Fruit fly (Drosophila melanogaster) whole organism, embryonic: Measurements from ENCODE around the gene CHOp24.
A peak's percentile ranks its signal among the peaks of the same experiment; 100 is the strongest.

Experiments
- CG10366 ChIP-seq: fragments of 200-800 bp; sonication (Bioruptor generic); IDR thresholded peaks from 2 replicates; pipeline ENCODE4 v1.3.6; 2022; ENCODE audit warnings: missing biosample characterization, missing genetic modification characterization
- CG11504 ChIP-seq: fragments of 200-800 bp; sonication (Bioruptor generic); optimal IDR thresholded peaks from 3 replicates; lab custom pipeline; 2019; ENCODE audit warnings: missing biosample characterization, mild to moderate bottlenecking, missing genetic modification characterization, moderate library complexity
- CG11695 ChIP-seq: fragments of 200-800 bp; sonication (Bioruptor generic); IDR thresholded peaks from 3 replicates; pipeline ENCODE4 v1.3.6; 2022; ENCODE audit warnings: missing biosample characterization, missing genetic modification characterization
- CG12104 ChIP-seq: fragments of 200-800 bp; sonication (Bioruptor generic); optimal IDR thresholded peaks from 3 replicates; lab custom pipeline; 2016; ENCODE audit warnings: missing biosample characterization, missing genetic modification characterization
- CG1233 ChIP-seq: fragments of 200-800 bp; sonication (Bioruptor generic); optimal IDR thresholded peaks from 4 replicates; lab custom pipeline; 2018; ENCODE audit warnings: missing biosample characterization, mild to moderate bottlenecking, missing genetic modification characterization
- CG12659 ChIP-seq: fragments of 200-800 bp; sonication (Bioruptor generic); optimal IDR thresholded peaks from 3 replicates; lab custom pipeline; 2017; ENCODE audit warnings: mild to moderate bottlenecking, missing biosample characterization, missing genetic modification reagents, missing genetic modification characterization
- CG13296 ChIP-seq: fragments of 200-800 bp; sonication (Bioruptor generic); optimal IDR thresholded peaks from 3 replicates; lab custom pipeline; 2018; ENCODE audit warnings: missing biosample characterization, mild to moderate bottlenecking, missing genetic modification characterization
- CG14014 ChIP-seq: fragments of 200-800 bp; sonication (Bioruptor generic); IDR thresholded peaks from 2 replicates; pipeline ENCODE4 v1.3.6; 2022; ENCODE audit warnings: missing biosample characterization, missing genetic modification characterization
- CG14710 ChIP-seq: fragments of 200-800 bp; sonication (Bioruptor generic); optimal IDR thresholded peaks from 3 replicates; lab custom pipeline; 2019; ENCODE audit warnings: missing biosample characterization, mild to moderate bottlenecking, missing genetic modification characterization, moderate library complexity
- CG14965 ChIP-seq: fragments of 200-800 bp; sonication (Bioruptor generic); optimal IDR thresholded peaks from 2 replicates; lab custom pipeline; 2016; ENCODE audit warnings: missing biosample characterization, missing genetic modification characterization, borderline replicate concordance
- CG1602 ChIP-seq: fragments of 200-800 bp; sonication (Bioruptor generic); optimal IDR thresholded peaks from 3 replicates; lab custom pipeline; 2016; ENCODE audit warnings: missing biosample characterization, missing genetic modification characterization
- CG16863 ChIP-seq: fragments of 200-800 bp; sonication (Bioruptor generic); optimal IDR thresholded peaks from 3 replicates; lab custom pipeline; 2016; ENCODE audit warnings: missing biosample characterization, missing genetic modification characterization
- CG17385 ChIP-seq: fragments of 200-800 bp; sonication (Bioruptor generic); optimal IDR thresholded peaks from 3 replicates; lab custom pipeline; 2018; ENCODE audit warnings: missing biosample characterization, mild to moderate bottlenecking, missing genetic modification characterization
- CG31365 ChIP-seq: fragments of 200-800 bp; sonication (Bioruptor generic); optimal IDR thresholded peaks from 2 replicates; lab custom pipeline; 2018; ENCODE audit warnings: missing biosample characterization, mild to moderate bottlenecking, missing genetic modification characterization
- CG32532 ChIP-seq: fragments of 200-800 bp; sonication (Bioruptor generic); IDR thresholded peaks from 2 replicates; pipeline ENCODE4 v1.3.6; 2022; ENCODE audit warnings: missing biosample characterization, missing genetic modification characterization
- CG4282 ChIP-seq: fragments of 200-800 bp; sonication (Bioruptor generic); optimal IDR thresholded peaks from 2 replicates; lab custom pipeline; 2016; ENCODE audit warnings: missing biosample characterization, missing genetic modification characterization
- CG6683 ChIP-seq: fragments of 200-800 bp; sonication (Bioruptor generic); optimal IDR thresholded peaks from 2 replicates; lab custom pipeline; 2017; ENCODE audit warnings: missing biosample characterization, mild to moderate bottlenecking, missing genetic modification characterization, missing genetic modification reagents
- CG6689 ChIP-seq: fragments of 200-800 bp; sonication (Bioruptor generic); IDR thresholded peaks from 2 replicates; pipeline ENCODE4 v1.3.6; 2022; ENCODE audit warnings: missing biosample characterization, missing genetic modification characterization
- CG8290 ChIP-seq, 3 experiments: fragments of 200-800 bp; sonication (Bioruptor generic); optimal IDR thresholded peaks; 2 replicates each; lab custom pipeline; 2016 to 2019; ENCODE audit warnings: missing biosample characterization in 3 of 3, missing genetic modification characterization in 3 of 3, mild to moderate bottlenecking in 2 of 3, moderate library complexity in 1 of 3
- CG9215 ChIP-seq: fragments of 200-800 bp; sonication (Bioruptor generic); IDR thresholded peaks from 2 replicates; pipeline ENCODE4 v1.3.6; 2022; ENCODE audit warnings: missing biosample characterization, missing genetic modification characterization
- CoRest ChIP-seq: fragments of 200-800 bp; sonication (Bioruptor generic); optimal IDR thresholded peaks from 3 replicates; lab custom pipeline; 2018; ENCODE audit warnings: missing biosample characterization, mild to moderate bottlenecking, missing genetic modification characterization, moderate library complexity
- Dll ChIP-seq: fragments of 200-800 bp; sonication (Bioruptor generic); IDR thresholded peaks from 4 replicates; pipeline ENCODE4 v1.3.6; 2022; ENCODE audit warnings: missing biosample characterization, missing genetic modification characterization; ENCODE audit not compliant: partially characterized antibody
- Fer3 ChIP-seq: fragments of 200-800 bp; sonication (Bioruptor generic); optimal IDR thresholded peaks from 2 replicates; lab custom pipeline; 2018; ENCODE audit warnings: missing biosample characterization, mild to moderate bottlenecking, missing genetic modification characterization, moderate library complexity
- Hand ChIP-seq: fragments of 200-800 bp; sonication (Bioruptor generic); optimal IDR thresholded peaks from 2 replicates; lab custom pipeline; 2017; ENCODE audit warnings: mild to moderate bottlenecking, missing biosample characterization, missing genetic modification reagents, missing genetic modification characterization
- Hsf ChIP-seq: fragments of 200-800 bp; sonication (Bioruptor generic); optimal IDR thresholded peaks from 3 replicates; lab custom pipeline; 2016; ENCODE audit warnings: missing biosample characterization, missing genetic modification characterization
- Lhr ChIP-seq: fragments of 200-800 bp; sonication (Bioruptor generic); optimal IDR thresholded peaks from 3 replicates; lab custom pipeline; 2017; ENCODE audit warnings: mild to moderate bottlenecking, missing biosample characterization, missing genetic modification reagents, missing genetic modification characterization
- Max ChIP-seq: fragments of 200-800 bp; sonication (Bioruptor generic); optimal IDR thresholded peaks from 2 replicates; lab custom pipeline; 2016; ENCODE audit warnings: missing biosample characterization, mild to moderate bottlenecking, missing genetic modification characterization
- NC2α ChIP-seq: fragments of 200-800 bp; sonication (Bioruptor generic); optimal IDR thresholded peaks from 2 replicates; lab custom pipeline; 2016; ENCODE audit warnings: missing biosample characterization, missing genetic modification characterization
- Side ChIP-seq: fragments of 200-800 bp; sonication (Bioruptor generic); optimal IDR thresholded peaks from 2 replicates; lab custom pipeline; 2016; ENCODE audit warnings: missing biosample characterization, missing genetic modification characterization
- Six4 ChIP-seq: fragments of 200-800 bp; sonication (Bioruptor generic); optimal IDR thresholded peaks from 2 replicates; lab custom pipeline; 2016; ENCODE audit warnings: missing biosample characterization, missing genetic modification characterization
- Usf ChIP-seq: fragments of 200-800 bp; sonication (Bioruptor generic); optimal IDR thresholded peaks from 2 replicates; lab custom pipeline; 2017; ENCODE audit warnings: missing genotype, missing biosample characterization, missing genetic modification characterization
- bcd ChIP-seq: fragments of 200-800 bp; sonication (Bioruptor generic); optimal IDR thresholded peaks from 2 replicates; lab custom pipeline; 2017; ENCODE audit warnings: missing biosample characterization, mild to moderate bottlenecking, missing genetic modification characterization
- chm ChIP-seq: fragments of 200-800 bp; sonication (Bioruptor generic); IDR thresholded peaks from 2 replicates; pipeline ENCODE4 v1.3.6; 2022; ENCODE audit warnings: missing biosample characterization, missing genetic modification characterization
- corto ChIP-seq: fragments of 200-800 bp; sonication (Bioruptor generic); optimal IDR thresholded peaks from 2 replicates; lab custom pipeline; 2016; ENCODE audit warnings: missing biosample characterization, mild to moderate bottlenecking, missing genetic modification characterization, moderate library complexity
- da ChIP-seq: fragments of 200-800 bp; sonication (Bioruptor generic); optimal IDR thresholded peaks from 2 replicates; lab custom pipeline; 2016; ENCODE audit warnings: missing biosample characterization, missing genetic modification characterization
- ems ChIP-seq: fragments of 200-800 bp; sonication (Bioruptor generic); optimal IDR thresholded peaks from 3 replicates; lab custom pipeline; 2016; ENCODE audit warnings: missing biosample characterization, missing genetic modification characterization
- fd96Cb ChIP-seq: fragments of 200-800 bp; sonication (Bioruptor generic); optimal IDR thresholded peaks from 2 replicates; lab custom pipeline; 2018; ENCODE audit warnings: missing biosample characterization, mild to moderate bottlenecking, missing genetic modification characterization, moderate library complexity
- lbe ChIP-seq: fragments of 200-800 bp; sonication (Bioruptor generic); optimal IDR thresholded peaks from 2 replicates; lab custom pipeline; 2016; ENCODE audit warnings: missing biosample characterization, mild to moderate bottlenecking, missing genetic modification characterization
- lilli ChIP-seq: fragments of 200-800 bp; sonication (Bioruptor generic); optimal IDR thresholded peaks from 3 replicates; lab custom pipeline; 2016; ENCODE audit warnings: missing biosample characterization, missing genetic modification characterization
- nau ChIP-seq: fragments of 200-800 bp; sonication (Bioruptor generic); optimal IDR thresholded peaks from 3 replicates; lab custom pipeline; 2017; ENCODE audit warnings: missing biosample characterization, mild to moderate bottlenecking, missing genetic modification characterization, missing genetic modification reagents
- nerfin-1 ChIP-seq: fragments of 200-800 bp; sonication (Bioruptor generic); optimal IDR thresholded peaks from 3 replicates; lab custom pipeline; 2019; ENCODE audit warnings: missing biosample characterization, mild to moderate bottlenecking, missing genetic modification characterization, moderate library complexity
- pan ChIP-seq, 4 experiments: fragments of >200 bp in 3 of 4; fragments of 200-800 bp in 1 of 4; sonication (Bioruptor generic) in 1 of 4; optimal IDR thresholded peaks in 3 of 4; IDR thresholded peaks in 1 of 4; 2 replicates each; pipeline versions ENCODE4 v1.3.6 to Lab custom; 2017 to 2022; ENCODE audit warnings: missing biosample characterization in 2 of 4, missing genetic modification characterization in 2 of 4, mixed read lengths in 1 of 4
- pb ChIP-seq: fragments of 200-800 bp; sonication (Bioruptor generic); optimal IDR thresholded peaks from 3 replicates; lab custom pipeline; 2016; ENCODE audit warnings: missing biosample characterization, missing genetic modification characterization
- pfk ChIP-seq: fragments of 200-800 bp; sonication (Bioruptor generic); optimal IDR thresholded peaks from 2 replicates; lab custom pipeline; 2018; ENCODE audit warnings: missing biosample characterization, mild to moderate bottlenecking, missing genetic modification characterization, moderate library complexity
- pho ChIP-seq: fragments of 200-800 bp; sonication (Bioruptor generic); optimal IDR thresholded peaks from 2 replicates; lab custom pipeline; 2016; ENCODE audit warnings: missing biosample characterization, missing genetic modification characterization
- so ChIP-seq: fragments of 200-800 bp; sonication (Bioruptor generic); IDR thresholded peaks from 3 replicates; pipeline ENCODE4 v1.3.6; 2022; ENCODE audit warnings: missing biosample characterization, missing genetic modification characterization
- ttk ChIP-seq: fragments of 200-800 bp; sonication (Bioruptor generic); IDR thresholded peaks from 2 replicates; pipeline ENCODE4 v2.1.2; 2022; ENCODE audit warnings: missing biosample characterization, missing genetic modification characterization
- usp ChIP-seq: fragments of >200 bp; optimal IDR thresholded peaks from 2 replicates; lab custom pipeline; 2017; ENCODE audit warnings: missing biosample characterization, missing genetic modification characterization
- yki ChIP-seq: fragments of >200 bp; optimal IDR thresholded peaks from 3 replicates; lab custom pipeline; 2018
- zen ChIP-seq: fragments of 200-800 bp; sonication (Bioruptor generic); optimal IDR thresholded peaks from 3 replicates; lab custom pipeline; 2018; ENCODE audit warnings: missing biosample characterization, mild to moderate bottlenecking, missing genetic modification characterization, moderate library complexity

CHOp24 gene

DNA sequence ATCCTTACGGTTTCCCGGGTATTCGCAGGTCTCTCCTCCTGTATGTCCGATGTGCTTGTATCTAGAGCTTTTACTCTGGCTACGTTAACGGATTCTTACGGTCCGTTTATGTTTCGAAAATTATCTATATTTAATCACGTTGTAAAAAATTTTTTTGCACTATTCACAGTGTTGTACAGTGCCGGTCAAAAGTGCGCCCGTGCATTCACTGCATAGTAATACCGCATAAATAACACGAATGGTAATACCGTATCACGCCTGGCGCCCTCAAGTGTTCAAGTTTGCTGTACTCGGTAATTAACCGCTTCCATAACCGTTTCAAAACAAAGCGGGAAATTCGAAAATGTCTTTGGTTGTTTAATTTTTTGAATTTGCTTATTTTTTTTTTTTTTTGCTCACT lies 13.3 kb downstream of the CHOp24 start, which contains the start of gene CG11444 (continued):
- TF ChIP-seq CG1233 (no peak), nerfin-1 (peak; percentile 33), Hand (GFP tag; lab: Kevin White, UChicago) (no peak), ttk (GFP tag; lab: Robert Waterston, UW) (no peak), Six4 (GFP tag; lab: Kevin White, UChicago) (no peak), CoRest (tag; lab: Kevin White, UChicago) (peak; percentile 48), da (GFP tag; lab: Kevin White, UChicago) (peak; percentile 20), Dll (GFP tag; lab: Robert Waterston, UW) (no peak), zen (tag; lab: Kevin White, UChicago) (peak; percentile 44), CG4282 (peak; percentile 43), CG13296 (GFP tag; lab: Kevin White, UChicago) (no peak), CG14014 (GFP tag; lab: Robert Waterston, UW) (peak; percentile 32; the same call in 1 of the 2 replicates), CG1602 (GFP tag; lab: Kevin White, UChicago) (no peak), CG9215 (no peak; the same call in 1 of the 2 replicates), bcd (no peak), CG6683 (GFP tag; lab: Kevin White, UChicago) (peak; percentile 4), pan (optimal IDR thresholded peaks at IDR 0.05; lab: Kevin White, UChicago) (no peak), pan (GFP tag; optimal IDR thresholded peaks at IDR 0.05 in 1 of 2, IDR thresholded peaks at IDR 0.05 in 1 of 2) (no peak), fd96Cb (tag; lab: Kevin White, UChicago) (no peak), CG31365 (tag; lab: Kevin White, UChicago) (no peak), CG6689 (GFP tag; lab: Robert Waterston, UW) (no peak), CG32532 (GFP tag; lab: Robert Waterston, UW) (peak; percentile 51), CG12104 (GFP tag; lab: Kevin White, UChicago) (no peak), CG12659 (GFP tag; lab: Kevin White, UChicago) (peak; percentile 77), CG17385 (GFP tag; lab: Kevin White, UChicago) (no peak), chm (GFP tag; lab: Robert Waterston, UW) (peak; percentile 13; the same call in 1 of the 2 replicates), usp (GFP tag; lab: Kevin White, UChicago) (no peak), pb (GFP tag; lab: Kevin White, UChicago) (peak; percentile 3), Usf (GFP tag; lab: Kevin White, UChicago) (peak; percentile 13), pho (peak; percentile 45), ems (GFP tag; lab: Kevin White, UChicago) (peak; percentile 48), yki (lab: Kevin White, UChicago) (no peak), CG10366 (no peak), CG8290 (GFP tag; optimal IDR thresholded peaks at IDR 0.05; lab: Kevin White, UChicago) (peak; percentile 59), CG8290 (tag; optimal IDR thresholded peaks at IDR 0.05; lab: Kevin White, UChicago) (peak in 1 of 2 experiments; percentile 89), CG11504 (tag; lab: Kevin White, UChicago) (no peak), Side (GFP tag; lab: Kevin White, UChicago) (peak; percentile 21), lilli (GFP tag; lab: Kevin White, UChicago) (peak; percentile 39), Lhr (GFP tag; lab: Kevin White, UChicago) (peak; percentile 82), CG14965 (GFP tag; lab: Kevin White, UChicago) (no peak), Fer3 (tag; lab: Kevin White, UChicago) (no peak), lbe (GFP tag; lab: Kevin White, UChicago) (peak; percentile 50), Hsf (GFP tag; lab: Kevin White, UChicago) (peak; percentile 53), Max (GFP tag; lab: Kevin White, UChicago) (peak; percentile 40), CG16863 (GFP tag; lab: Kevin White, UChicago) (no peak), nau (no peak), so (GFP tag; lab: Robert Waterston, UW) (no peak), pfk (GFP tag; lab: Kevin White, UChicago) (peak; percentile 44), corto (GFP tag; lab: Kevin White, UChicago) (no peak), NC2α (GFP tag; lab: Kevin White, UChicago) (no peak), CG11695 (GFP tag; lab: Robert Waterston, UW) (no peak), CG14710 (peak; percentile 63)
